Worm (Caenorhabditis elegans) whole organism, late embryonic: ENCODE results near the gene unc-61.
"Not testable (repeated sequence)": the region's sequence is repeated elsewhere in the genome, so short reads cannot be mapped to it uniquely, and the experiment has no call there.

Experiments used
- C08G9.2 ChIP-seq: sonication (generic microtip); optimal IDR thresholded peaks from 2 replicates; lab custom pipeline; 2016; ENCODE audit warnings: mild to moderate bottlenecking, missing genetic modification characterization, moderate library complexity, missing compliant biosample characterization
- C38D4.7 ChIP-seq: fragments of 200-800 bp; sonication (Bioruptor generic); optimal IDR thresholded peaks from 2 replicates; lab custom pipeline; 2018; ENCODE audit warnings: mild to moderate bottlenecking, missing genetic modification characterization, moderate library complexity, missing compliant biosample characterization
- F13H6.1 ChIP-seq: sonication (generic microtip); optimal IDR thresholded peaks from 2 replicates; lab custom pipeline; 2016; ENCODE audit warnings: missing genetic modification characterization, missing compliant biosample characterization
- T23F11.4 ChIP-seq: fragments of 200-800 bp; sonication (Bioruptor generic); optimal IDR thresholded peaks from 2 replicates; lab custom pipeline; 2018; ENCODE audit warnings: mild to moderate bottlenecking, missing genetic modification characterization, missing compliant biosample characterization
- ama-1 ChIP-seq: fragments of 150-350 bp; optimal IDR thresholded peaks from 2 replicates; lab custom pipeline; 2014
- ceh-14 ChIP-seq: sonication (generic microtip); optimal IDR thresholded peaks from 2 replicates; lab custom pipeline; 2016; ENCODE audit warnings: missing genotype, missing genetic modification characterization, missing compliant biosample characterization
- ceh-18 ChIP-seq: sonication (generic microtip); optimal IDR thresholded peaks from 2 replicates; lab custom pipeline; 2016; ENCODE audit warnings: missing genetic modification characterization, missing compliant biosample characterization
- ceh-19 ChIP-seq: fragments of 200-800 bp; sonication (Bioruptor generic); optimal IDR thresholded peaks from 2 replicates; lab custom pipeline; 2018; ENCODE audit warnings: mild to moderate bottlenecking, missing genetic modification characterization, missing compliant biosample characterization
- ceh-22 ChIP-seq: sonication (generic microtip); optimal IDR thresholded peaks from 2 replicates; lab custom pipeline; 2017; ENCODE audit warnings: missing biosample characterization, missing genetic modification characterization
- ceh-30 ChIP-seq: fragments of 150-350 bp; optimal IDR thresholded peaks from 2 replicates; lab custom pipeline; 2014; ENCODE audit warnings: missing biosample characterization, missing genetic modification characterization
- ceh-31 ChIP-seq: sonication (generic microtip); optimal IDR thresholded peaks from 2 replicates; lab custom pipeline; 2016; ENCODE audit warnings: missing genetic modification characterization, missing compliant biosample characterization
- ceh-48 ChIP-seq: sonication (generic microtip); optimal IDR thresholded peaks from 2 replicates; lab custom pipeline; 2016; ENCODE audit warnings: missing genetic modification characterization, inconsistent platforms, missing compliant biosample characterization
- ceh-9 ChIP-seq: sonication (generic microtip); optimal IDR thresholded peaks from 2 replicates; lab custom pipeline; 2016; ENCODE audit warnings: mild to moderate bottlenecking, missing genetic modification characterization, inconsistent platforms, missing compliant biosample characterization
- che-1 ChIP-seq: sonication (generic microtip); optimal IDR thresholded peaks from 2 replicates; lab custom pipeline; 2016; ENCODE audit warnings: mild to moderate bottlenecking, missing genetic modification characterization, missing compliant biosample characterization
- elt-2 ChIP-seq: sonication (generic microtip); optimal IDR thresholded peaks from 2 replicates; lab custom pipeline; 2016; ENCODE audit warnings: missing genetic modification reagents, missing genetic modification characterization, missing compliant biosample characterization
- ets-4 ChIP-seq: sonication (generic microtip); optimal IDR thresholded peaks from 2 replicates; lab custom pipeline; 2016; ENCODE audit warnings: missing genetic modification characterization, missing compliant biosample characterization
- fkh-10 ChIP-seq: fragments of 150-350 bp; optimal IDR thresholded peaks from 2 replicates; lab custom pipeline; 2014; ENCODE audit warnings: missing biosample characterization, missing genetic modification reagents, missing genetic modification characterization
- hlh-13 ChIP-seq: fragments of 200-800 bp; sonication (Bioruptor generic); optimal IDR thresholded peaks from 2 replicates; lab custom pipeline; 2018; ENCODE audit warnings: mild to moderate bottlenecking, missing genetic modification characterization, missing compliant biosample characterization
- hlh-15 ChIP-seq: sonication (generic microtip); optimal IDR thresholded peaks from 2 replicates; lab custom pipeline; 2016; ENCODE audit warnings: missing genetic modification characterization, missing compliant biosample characterization
- hlh-30 ChIP-seq: sonication (generic microtip); optimal IDR thresholded peaks from 2 replicates; lab custom pipeline; 2017; ENCODE audit warnings: antibody characterized with exemption, missing genetic modification characterization, missing compliant biosample characterization; ENCODE audit not compliant: insufficient read depth
- hlh-8 ChIP-seq: sonication (generic microtip); optimal IDR thresholded peaks from 2 replicates; lab custom pipeline; 2016; ENCODE audit warnings: missing genotype, missing genetic modification characterization, missing compliant biosample characterization
- lim-6 ChIP-seq: sonication (generic microtip); optimal IDR thresholded peaks from 2 replicates; lab custom pipeline; 2016; ENCODE audit warnings: missing genetic modification characterization, missing compliant biosample characterization
- nhr-232 ChIP-seq: sonication (generic microtip); optimal IDR thresholded peaks from 2 replicates; lab custom pipeline; 2016; ENCODE audit warnings: missing genetic modification characterization, missing compliant biosample characterization
- npax-4 ChIP-seq: sonication (generic microtip); optimal IDR thresholded peaks from 2 replicates; lab custom pipeline; 2016; ENCODE audit warnings: missing genetic modification characterization, missing compliant biosample characterization
- pax-1 ChIP-seq: fragments of 150-350 bp; optimal IDR thresholded peaks from 2 replicates; lab custom pipeline; 2014; ENCODE audit warnings: missing biosample characterization, missing genetic modification characterization
- pha-2 ChIP-seq: sonication (generic microtip); optimal IDR thresholded peaks from 2 replicates; lab custom pipeline; 2017; ENCODE audit warnings: mild to moderate bottlenecking, missing genetic modification characterization, missing compliant biosample characterization
- pqm-1 ChIP-seq: sonication (generic microtip); optimal IDR thresholded peaks from 2 replicates; lab custom pipeline; 2016; ENCODE audit warnings: missing genetic modification characterization, missing compliant biosample characterization
- rnt-1 ChIP-seq: sonication (generic microtip); optimal IDR thresholded peaks from 2 replicates; lab custom pipeline; 2016; ENCODE audit warnings: missing genetic modification characterization, missing compliant biosample characterization
- sox-4 ChIP-seq: sonication (generic microtip); optimal IDR thresholded peaks from 2 replicates; lab custom pipeline; 2017; ENCODE audit warnings: mild to moderate bottlenecking, missing genetic modification characterization, inconsistent platforms, missing compliant biosample characterization
- syd-9 ChIP-seq: sonication (generic microtip); optimal IDR thresholded peaks from 2 replicates; lab custom pipeline; 2016; ENCODE audit warnings: mild to moderate bottlenecking, missing genetic modification characterization, moderate library complexity, missing compliant biosample characterization
- tbx-2 ChIP-seq: sonication (generic microtip); optimal IDR thresholded peaks from 2 replicates; lab custom pipeline; 2016; ENCODE audit warnings: missing genetic modification characterization, missing compliant biosample characterization
- tbx-7 ChIP-seq: sonication (generic microtip); optimal IDR thresholded peaks from 2 replicates; lab custom pipeline; 2016; ENCODE audit warnings: missing genotype, missing genetic modification characterization, missing compliant biosample characterization
- unc-3 ChIP-seq, 2 experiments: fragments of 200-800 bp in 1 of 2; sonication (Bioruptor generic) in 1 of 2; sonication (generic microtip) in 1 of 2; conservative IDR thresholded peaks in 1 of 2; optimal IDR thresholded peaks in 1 of 2; 2 replicates each; pipeline versions ENCODE4 v1.3.6 to Lab custom; 2016 to 2022; ENCODE audit warnings: missing compliant biosample characterization in 2 of 2, missing genetic modification characterization in 2 of 2, missing genetic modification reagents in 1 of 2
- unc-42 ChIP-seq: sonication (generic microtip); optimal IDR thresholded peaks from 2 replicates; lab custom pipeline; 2016; ENCODE audit warnings: missing genotype, missing genetic modification characterization, missing compliant biosample characterization
- unc-55 ChIP-seq: sonication (generic microtip); optimal IDR thresholded peaks from 2 replicates; lab custom pipeline; 2017; ENCODE audit warnings: missing biosample characterization, missing genetic modification reagents, missing genetic modification characterization
- zip-5 ChIP-seq: sonication (generic microtip); optimal IDR thresholded peaks from 2 replicates; lab custom pipeline; 2016; ENCODE audit warnings: missing genetic modification characterization, missing compliant biosample characterization
- ztf-16 ChIP-seq: sonication (generic microtip); optimal IDR thresholded peaks from 2 replicates; lab custom pipeline; 2017; ENCODE audit warnings: missing genetic modification characterization, missing compliant biosample characterization

The unc-61 gene

ce11 chrV:14762563-14762962 lies 28.5 kb upstream of the unc-61 start:
- no peak for TF ChIP-seq tbx-2
- TF ChIP-seq ama-1 (lab: Kevin White, UChicago): no peak
- TF ChIP-seq pax-1: no peak
- no peak for TF ChIP-seq pqm-1
- no peak for TF ChIP-seq che-1 (tag; lab: Kevin White, UChicago)
- no peak for TF ChIP-seq hlh-8
- TF ChIP-seq zip-5 (tag; lab: Kevin White, UChicago): no peak
- no peak for TF ChIP-seq ceh-30
- no peak for TF ChIP-seq ceh-31 (tag; lab: Kevin White, UChicago)
- no peak for TF ChIP-seq unc-42 (tag; lab: Kevin White, UChicago)
- TF ChIP-seq ceh-14 (tag; lab: Kevin White, UChicago): no peak
- no peak for TF ChIP-seq C08G9.2 (tag; lab: Kevin White, UChicago)
- TF ChIP-seq unc-3 (GFP tag; conservative IDR thresholded peaks at IDR 0.05; lab: Robert Waterston, UW): no peak
- no peak for TF ChIP-seq unc-3 (tag; optimal IDR thresholded peaks at IDR 0.05; lab: Kevin White, UChicago)
- no peak for TF ChIP-seq nhr-232 (tag; lab: Kevin White, UChicago)
- no peak for TF ChIP-seq ceh-19 (GFP tag; lab: Kevin White, UChicago)
- no peak for TF ChIP-seq hlh-13 (GFP tag; lab: Kevin White, UChicago)
- TF ChIP-seq sox-4 (tag; lab: Kevin White, UChicago): no peak

- not testable (repeated sequence) for TF ChIP-seq hlh-30, pha-2, che-1 (tag; lab: Kevin White, UChicago)
- TF ChIP-seq, all 69 proteins: peak for 0; not testable (repeated sequence) for 69
These were observed 16.3 kb upstream of the unc-61 start, which contains the start of gene nspa-10 for ce11 chrV:14750357-14750756. nspa-10 (minus strand) TSS chrV:14750457.

- TF ChIP-seq ceh-9 (tag; lab: Kevin White, UChicago) (no peak), fkh-10 (GFP tag; lab: Kevin White, UChicago) (no peak), ama-1 (lab: Kevin White, UChicago) (no peak), elt-2 (tag; lab: Kevin White, UChicago) (no peak), unc-55 (GFP tag; lab: Kevin White, UChicago) (no peak)
These were observed 14.6 kb upstream of the unc-61 start, which contains the start of the genes lipl-8 and Y50E8A.22 for ce11 chrV:14748608-14749137. lipl-8 (minus strand) TSS chrV:14748708. Y50E8A.22 (minus strand) TSS chrV:14749087.

- no peak for TF ChIP-seq F13H6.1 (tag; lab: Kevin White, UChicago)
- no peak for TF ChIP-seq pax-1
- no peak for TF ChIP-seq npax-4 (tag; lab: Kevin White, UChicago)
- no peak for TF ChIP-seq ets-4 (tag; lab: Kevin White, UChicago)
- TF ChIP-seq lim-6: no peak
- no peak for TF ChIP-seq T23F11.4
- no peak for TF ChIP-seq ceh-22
- no peak for TF ChIP-seq C08G9.2 (tag; lab: Kevin White, UChicago)
- no peak for TF ChIP-seq nhr-232 (tag; lab: Kevin White, UChicago)
- TF ChIP-seq tbx-7: no peak
- no peak for TF ChIP-seq hlh-15
- no peak for TF ChIP-seq ceh-48
- no peak for TF ChIP-seq C38D4.7 (GFP tag; lab: Kevin White, UChicago)
- TF ChIP-seq ceh-18 (tag; lab: Kevin White, UChicago): no peak
- TF ChIP-seq syd-9: no peak
- TF ChIP-seq rnt-1 (tag; lab: Kevin White, UChicago): no peak
- TF ChIP-seq ztf-16: no peak
These were observed 12.9 kb upstream of the unc-61 start for ce11 chrV:14746975-14747374.
